Worm (Caenorhabditis elegans): ENCODE results near the gene T04F8.3.
A peak's percentile ranks its signal among the peaks of the same experiment; 100 is the strongest.

Gene T04F8.3

DNA sequence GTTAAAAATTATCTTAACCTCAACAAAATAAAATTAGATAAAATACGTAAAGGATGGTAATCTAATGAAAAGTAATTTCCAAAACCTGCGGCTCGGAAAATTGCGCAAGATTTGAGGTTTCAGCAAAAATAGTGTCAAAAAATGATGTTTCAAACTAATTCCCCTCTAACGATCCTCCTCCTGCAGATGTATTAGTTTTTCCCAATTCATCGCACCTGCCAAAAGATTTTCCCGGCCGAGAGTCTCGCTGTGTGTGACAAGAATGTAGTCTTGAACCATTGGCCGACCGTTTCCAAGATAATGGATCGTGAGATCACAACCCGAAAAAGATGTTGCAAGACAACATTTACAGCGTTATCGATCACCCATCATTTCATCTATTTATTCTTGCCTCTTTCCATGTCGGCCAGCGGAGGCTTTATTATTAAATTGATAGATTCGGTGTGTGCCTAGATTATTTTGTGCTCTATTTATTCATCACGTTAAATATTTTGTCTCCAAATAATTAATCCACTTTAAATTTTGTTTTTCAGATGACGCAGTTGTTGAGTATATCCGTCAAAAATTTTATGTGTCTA, 31.7 kb downstream of the T04F8.3 start, which contains the start of the genes C44C10.10 and C44C10.5:
TSS of gene C44C10.10 (plus strand) at position 301 of the 578 bp plus-strand sequence.
TSS of gene C44C10.5 (plus strand) at position 528 of the 578 bp plus-strand sequence.
- TF ChIP-seq efl-3 (GFP tag; optimal IDR thresholded peaks at IDR 0.05) (no peak), lin-35 (GFP tag; optimal IDR thresholded peaks at IDR 0.05) (no peak), isw-1 (GFP tag; IDR thresholded peaks at IDR 0.05) (no peak), fos-1 (tag; optimal IDR thresholded peaks at IDR 0.05) (no peak), xbp-1 (tag; optimal IDR thresholded peaks at IDR 0.05) (no peak), pqm-1 (tag; optimal IDR thresholded peaks at IDR 0.05) (no peak), nhr-84 (tag; optimal IDR thresholded peaks at IDR 0.05) (no peak), dsc-1 (tag; optimal IDR thresholded peaks at IDR 0.05) (no peak), skn-1 (tag; optimal IDR thresholded peaks at IDR 0.05) (no peak), ceh-82 (tag; optimal IDR thresholded peaks at IDR 0.05) (no peak), swsn-7 (tag; optimal IDR thresholded peaks at IDR 0.05) (no peak), nhr-90 (tag; optimal IDR thresholded peaks at IDR 0.05; ENCODE audit: poor library complexity) (no peak), tbx-2 (tag; optimal IDR thresholded peaks at IDR 0.05) (no peak), lin-13 (GFP tag; optimal IDR thresholded peaks at IDR 0.05) (no peak), ceh-88 (GFP tag; IDR thresholded peaks at IDR 0.05) (no peak), elt-3 (tag; optimal IDR thresholded peaks at IDR 0.05) (no peak), ces-1 (GFP tag; optimal IDR thresholded peaks at IDR 0.05) (no peak), aly-2 (tag; optimal IDR thresholded peaks at IDR 0.05) (no peak), unc-86 (tag; optimal IDR thresholded peaks at IDR 0.05) (no peak), nhr-76 (tag; optimal IDR thresholded peaks at IDR 0.05) (no peak)

DNA sequence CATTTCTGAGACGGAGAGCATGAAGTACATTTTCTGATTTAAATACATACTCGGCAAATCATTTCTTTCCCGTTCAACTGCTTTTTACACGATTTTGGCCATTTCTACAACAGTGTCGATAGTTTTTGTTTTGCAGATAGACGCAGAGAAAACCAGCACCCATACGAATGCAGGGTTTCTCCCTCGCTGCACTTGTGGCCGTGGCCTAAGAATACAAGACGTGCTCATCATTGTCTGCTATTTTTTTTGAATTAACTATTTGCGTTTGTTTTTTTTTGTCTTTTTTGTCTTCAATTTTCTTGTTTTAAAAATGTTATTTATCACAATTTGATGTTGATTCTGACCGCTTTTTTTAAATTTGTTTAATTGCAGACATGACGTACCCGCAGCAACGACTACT, 34.7 kb downstream of the T04F8.3 start, which contains the start of gene smcl-1:
TSS of gene smcl-1 (plus strand) at position 373 of the 400 bp plus-strand sequence.
- TF ChIP-seq efl-3 (GFP tag; optimal IDR thresholded peaks at IDR 0.05), result no peak
- TF ChIP-seq lsy-2 (tag; optimal IDR thresholded peaks at IDR 0.05), result no peak
- TF ChIP-seq vab-15 (tag; optimal IDR thresholded peaks at IDR 0.05), result no peak
- peak; percentile 10 for TF ChIP-seq C16A3.4 (tag; optimal IDR thresholded peaks at IDR 0.05)
- no peak for TF ChIP-seq aha-1 (tag; optimal IDR thresholded peaks at IDR 0.05)
- TF ChIP-seq hpl-2 (GFP tag; optimal IDR thresholded peaks at IDR 0.05), result no peak
- peak; percentile 85 for TF ChIP-seq lin-14 (GFP tag; optimal IDR thresholded peaks at IDR 0.05)
- TF ChIP-seq lin-39 (tag; optimal IDR thresholded peaks at IDR 0.05), result no peak
- no peak for TF ChIP-seq mef-2 (tag; optimal IDR thresholded peaks at IDR 0.05)
- no peak for TF ChIP-seq ama-1 (optimal IDR thresholded peaks at IDR 0.05)
- peak; percentile 26 for TF ChIP-seq nhr-90 (tag; optimal IDR thresholded peaks at IDR 0.05; ENCODE audit: poor library complexity)
- TF ChIP-seq pqm-1 (tag; optimal IDR thresholded peaks at IDR 0.05), result no peak
- TF ChIP-seq egl-27 (tag; optimal IDR thresholded peaks at IDR 0.05), result no peak
- peak; percentile 24 for TF ChIP-seq xbp-1 (tag; optimal IDR thresholded peaks at IDR 0.05)
- TF ChIP-seq lir-3 (tag; optimal IDR thresholded peaks at IDR 0.05; ENCODE audit: poor library complexity), result peak; percentile 55
- no peak for TF ChIP-seq nhr-71 (tag; optimal IDR thresholded peaks at IDR 0.05)
- TF ChIP-seq rnt-1 (tag; optimal IDR thresholded peaks at IDR 0.05), result peak; percentile 79
- TF ChIP-seq mdl-1 (tag; optimal IDR thresholded peaks at IDR 0.05), result peak in 1 of 2 experiments; percentile 28
- TF ChIP-seq efl-1 (optimal IDR thresholded peaks at IDR 0.05), result peak in 1 of 2 experiments; percentile 28
- peak in 1 of 2 experiments; percentile 26 for TF ChIP-seq efl-1 (GFP tag; optimal IDR thresholded peaks at IDR 0.05 in 1 of 2)
- no peak for TF ChIP-seq ztf-11 (tag; optimal IDR thresholded peaks at IDR 0.05)
- TF ChIP-seq fkh-8 (tag; optimal IDR thresholded peaks at IDR 0.05), result peak; percentile 7
- peak; percentile 30 for TF ChIP-seq swsn-7 (tag; optimal IDR thresholded peaks at IDR 0.05)
- TF ChIP-seq unc-62 (GFP tag; optimal IDR thresholded peaks at IDR 0.05), result no peak
- TF ChIP-seq Y116A8C.19 (tag; optimal IDR thresholded peaks at IDR 0.05; ENCODE audit: borderline replicate concordance), result no peak
- TF ChIP-seq ets-5 (GFP tag; IDR thresholded peaks at IDR 0.05), result no peak
- TF ChIP-seq dpl-1 (GFP tag; optimal IDR thresholded peaks at IDR 0.05), result peak in 2 of 3 experiments; percentile 5 to 47
- peak; percentile 23 for TF ChIP-seq unc-130 (tag; optimal IDR thresholded peaks at IDR 0.05)
- TF ChIP-seq C04F5.9 (tag; optimal IDR thresholded peaks at IDR 0.05), result no peak
- TF ChIP-seq lin-15B (tag; optimal IDR thresholded peaks at IDR 0.05), result no peak
- TF ChIP-seq unc-30 (tag; optimal IDR thresholded peaks at IDR 0.05), result no peak
- TF ChIP-seq ceh-82 (tag; optimal IDR thresholded peaks at IDR 0.05), result peak; percentile 10 to 63 (median 17)
- TF ChIP-seq pax-3 (tag; optimal IDR thresholded peaks at IDR 0.05), result no peak
- TF ChIP-seq ztf-4 (tag; optimal IDR thresholded peaks at IDR 0.05), result no peak
- peak; percentile 66 for TF ChIP-seq skn-1 (tag; optimal IDR thresholded peaks at IDR 0.05)
- TF ChIP-seq nhr-47 (tag; optimal IDR thresholded peaks at IDR 0.05), result no peak
- no peak for TF ChIP-seq ceh-90 (tag; optimal IDR thresholded peaks at IDR 0.05)
- TF ChIP-seq unc-98 (GFP tag; IDR thresholded peaks at IDR 0.05), result no peak
- peak in 1 of 2 experiments; percentile 10 for TF ChIP-seq lin-35 (GFP tag; optimal IDR thresholded peaks at IDR 0.05)
